Worm (Caenorhabditis elegans): ENCODE results near the gene T20D4.11.

DNA sequence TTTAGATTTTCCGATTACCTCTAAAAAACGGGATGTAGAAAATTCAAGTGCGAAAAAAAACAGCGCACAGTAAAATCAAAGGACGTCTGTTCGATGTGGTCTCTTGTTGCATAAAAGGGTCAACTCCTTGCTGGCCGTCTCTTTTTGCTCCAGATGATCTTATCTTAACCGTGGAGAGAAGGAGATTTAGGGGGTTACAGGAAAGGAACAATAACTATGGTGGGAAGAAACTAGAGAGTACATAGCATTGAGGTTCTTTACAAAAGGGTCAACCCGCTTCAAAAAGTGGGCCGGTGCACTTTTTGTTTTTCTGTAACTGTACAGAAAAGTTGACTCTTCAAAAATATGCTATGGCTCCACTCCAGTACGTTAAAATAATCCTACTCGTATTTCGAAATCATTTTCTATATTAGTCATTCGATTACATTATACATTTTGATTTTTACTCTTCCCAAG is 33.1 kb downstream of the T20D4.11 start, which contains the start of the genes T20D4.19 and srj-9:
- TF ChIP-seq elt-3 (tag; optimal IDR thresholded peaks at IDR 0.05) (no peak), lsy-2 (tag; optimal IDR thresholded peaks at IDR 0.05) (no peak), elt-1 (tag; optimal IDR thresholded peaks at IDR 0.05; ENCODE audit: borderline replicate concordance, insufficient read depth) (no peak), ces-1 (GFP tag; optimal IDR thresholded peaks at IDR 0.05) (no peak), nhr-237 (tag; optimal IDR thresholded peaks at IDR 0.05) (no peak), mep-1 (tag; optimal IDR thresholded peaks at IDR 0.05) (no peak), sem-2 (GFP tag; optimal IDR thresholded peaks at IDR 0.05) (no peak), nhr-76 (tag; optimal IDR thresholded peaks at IDR 0.05) (no peak), unc-62 (GFP tag; optimal IDR thresholded peaks at IDR 0.05) (no peak)

Data from whole organism, mixed stage, embryonic.